Fruit fly (Drosophila melanogaster) whole organism, pupa: ENCODE measurements around the gene CG46465.
A peak's percentile ranks its signal among the peaks of the same experiment; 100 is the strongest.

Experiments used
- CG10348 ChIP-seq: fragments of 200-800 bp; sonication (Bioruptor generic); IDR thresholded peaks from 2 replicates; pipeline ENCODE4 v1.3.6; 2022; ENCODE audit warnings: missing biosample characterization, missing genetic modification characterization
- CG12605 ChIP-seq: fragments of 200-800 bp; sonication (Bioruptor generic); IDR thresholded peaks from 2 replicates; pipeline ENCODE4 v1.3.6; 2022; ENCODE audit warnings: missing biosample characterization, missing genetic modification characterization
- CG13204 ChIP-seq: fragments of 200-800 bp; sonication (Bioruptor generic); optimal IDR thresholded peaks from 2 replicates; lab custom pipeline; 2018; ENCODE audit warnings: missing biosample characterization, mild to moderate bottlenecking, missing genetic modification characterization, moderate library complexity
- CG14655 ChIP-seq: fragments of 200-800 bp; sonication (Bioruptor generic); optimal IDR thresholded peaks from 3 replicates; lab custom pipeline; 2017; ENCODE audit warnings: mild to moderate bottlenecking, missing biosample characterization, missing genetic modification reagents, missing genetic modification characterization
- CG15710 ChIP-seq: fragments of 200-800 bp; sonication (Bioruptor generic); optimal IDR thresholded peaks from 2 replicates; lab custom pipeline; 2018; ENCODE audit warnings: missing biosample characterization, mild to moderate bottlenecking, missing genetic modification characterization, moderate library complexity
- CG17806 ChIP-seq: fragments of 200-800 bp; sonication (Bioruptor generic); optimal IDR thresholded peaks from 2 replicates; lab custom pipeline; 2018; ENCODE audit warnings: missing biosample characterization, mild to moderate bottlenecking, missing genetic modification characterization, moderate library complexity
- CG32121 ChIP-seq: fragments of 200-800 bp; sonication (Bioruptor generic); IDR thresholded peaks from 2 replicates; pipeline ENCODE4 v1.3.6; 2022; ENCODE audit warnings: missing biosample characterization, missing genetic modification characterization
- CG34367 ChIP-seq: fragments of 200-800 bp; sonication (Bioruptor generic); optimal IDR thresholded peaks from 2 replicates; lab custom pipeline; 2018; ENCODE audit warnings: missing biosample characterization, mild to moderate bottlenecking, missing genetic modification characterization
- CG4496 ChIP-seq: fragments of 200-800 bp; sonication (Bioruptor generic); IDR thresholded peaks from 3 replicates; pipeline ENCODE4 v1.3.6; 2022; ENCODE audit warnings: missing biosample characterization, missing genetic modification characterization
- CG8159 ChIP-seq: fragments of 200-800 bp; sonication (Bioruptor generic); optimal IDR thresholded peaks from 3 replicates; lab custom pipeline; 2018; ENCODE audit warnings: missing biosample characterization, mild to moderate bottlenecking, missing genetic modification characterization, moderate library complexity
- CG8301 ChIP-seq: fragments of 200-800 bp; sonication (Bioruptor generic); optimal IDR thresholded peaks from 2 replicates; lab custom pipeline; 2018; ENCODE audit warnings: missing biosample characterization, mild to moderate bottlenecking, missing genetic modification characterization
- CG9948 ChIP-seq: fragments of 200-800 bp; sonication (Bioruptor generic); optimal IDR thresholded peaks from 2 replicates; lab custom pipeline; 2018; ENCODE audit warnings: missing biosample characterization, mild to moderate bottlenecking, missing genetic modification characterization, moderate library complexity
- D1 ChIP-seq: fragments of 200-800 bp; sonication (Bioruptor generic); optimal IDR thresholded peaks from 2 replicates; lab custom pipeline; 2018; ENCODE audit warnings: missing biosample characterization, mild to moderate bottlenecking, missing genetic modification characterization, moderate library complexity
- EcR ChIP-seq: fragments of 200-800 bp; sonication (Bioruptor generic); optimal IDR thresholded peaks from 3 replicates; lab custom pipeline; 2019; ENCODE audit warnings: missing biosample characterization, missing genetic modification characterization, mild to moderate bottlenecking, moderate library complexity, missing genetic modification reagents
- Ets98B ChIP-seq: fragments of 200-800 bp; sonication (Bioruptor generic); IDR thresholded peaks from 2 replicates; pipeline ENCODE4 v1.3.6; 2022; ENCODE audit warnings: missing biosample characterization, missing genetic modification characterization
- Pif1A ChIP-seq: fragments of 200-800 bp; sonication (Bioruptor generic); optimal IDR thresholded peaks from 3 replicates; lab custom pipeline; 2016; ENCODE audit warnings: missing biosample characterization, missing genetic modification characterization
- Pif1B ChIP-seq: fragments of 200-800 bp; sonication (Bioruptor generic); optimal IDR thresholded peaks from 3 replicates; lab custom pipeline; 2016; ENCODE audit warnings: missing biosample characterization, missing genetic modification characterization
- Snoo ChIP-seq: fragments of 200-800 bp; sonication (Bioruptor generic); optimal IDR thresholded peaks from 3 replicates; lab custom pipeline; 2017; ENCODE audit warnings: missing biosample characterization, mild to moderate bottlenecking, missing genetic modification characterization, inconsistent platforms
- fd96Ca ChIP-seq: fragments of 200-800 bp; sonication (Bioruptor generic); IDR thresholded peaks from 3 replicates; pipeline ENCODE4 v1.3.6; 2022; ENCODE audit warnings: missing biosample characterization, missing genetic modification characterization
- gl ChIP-seq: fragments of 200-800 bp; sonication (Bioruptor generic); optimal IDR thresholded peaks from 2 replicates; lab custom pipeline; 2018; ENCODE audit warnings: missing biosample characterization, mild to moderate bottlenecking, missing genetic modification characterization
- rn ChIP-seq: fragments of 200-800 bp; sonication (Bioruptor generic); IDR thresholded peaks from 2 replicates; pipeline ENCODE4 v1.3.6; 2022; ENCODE audit warnings: missing biosample characterization, missing genetic modification characterization

CG46465 gene

dm6 chr2L:19012776-19013328 is 20.6 kb downstream of the CG46465 start:
- peak; percentile 64 for TF ChIP-seq CG13204 (GFP tag; lab: Kevin White, UChicago)
- no peak for TF ChIP-seq CG8159

dm6 chr2L:19014032-19014880 is 22.0 kb downstream of the CG46465 start:
- TF ChIP-seq CG32121 (GFP tag; lab: Robert Waterston, UW) (no peak), Pif1B (GFP tag; lab: Kevin White, UChicago) (peak; percentile 4), CG15710 (tag; lab: Kevin White, UChicago) (peak; percentile 67), fd96Ca (no peak), CG14655 (GFP tag; lab: Kevin White, UChicago) (peak; percentile 58), CG8301 (peak; percentile 35), D1 (no peak), CG34367 (tag; lab: Kevin White, UChicago) (peak; percentile 39), CG4496 (peak; percentile 40; the same call in 1 of the 3 replicates), CG13204 (GFP tag; lab: Kevin White, UChicago) (no peak), Pif1A (peak; percentile 10), CG8159 (peak; percentile 76), rn (no peak), EcR (GFP tag; lab: Kevin White, UChicago) (no peak), CG9948 (tag; lab: Kevin White, UChicago) (peak; percentile 55), CG17806 (tag; lab: Kevin White, UChicago) (peak; percentile 57), Snoo (peak; percentile 24), gl (tag; lab: Kevin White, UChicago) (no peak)
- TF ChIP-seq, all 21 proteins: peak for 11

- TF ChIP-seq CG10348 (no peak), CG9948 (tag; lab: Kevin White, UChicago) (no peak), CG14655 (GFP tag; lab: Kevin White, UChicago) (no peak), D1 (no peak), CG4496 (no peak), CG15710 (tag; lab: Kevin White, UChicago) (no peak), Ets98B (GFP tag; lab: Robert Waterston, UW) (no peak), fd96Ca (no peak), CG8159 (no peak), CG34367 (tag; lab: Kevin White, UChicago) (no peak), CG13204 (GFP tag; lab: Kevin White, UChicago) (no peak), rn (no peak)
These were observed 22.6 kb downstream of the CG46465 start for dm6 chr2L:19014881-19015366.

dm6 chr2L:19015628-19016027 is 23.3 kb downstream of the CG46465 start:
- peak; percentile 50 for TF ChIP-seq CG13204 (GFP tag; lab: Kevin White, UChicago)
- no peak for TF ChIP-seq gl (tag; lab: Kevin White, UChicago)
- TF ChIP-seq Pif1A = no peak
- no peak for TF ChIP-seq CG9948 (tag; lab: Kevin White, UChicago)
- no peak for TF ChIP-seq Ets98B (GFP tag; lab: Robert Waterston, UW)
- TF ChIP-seq CG14655 (GFP tag; lab: Kevin White, UChicago) = no peak
- no peak for TF ChIP-seq CG10348
- TF ChIP-seq, all 21 proteins: peak for 1

dm6 chr2L:19017060-19017459 is 24.8 kb downstream of the CG46465 start:
- TF ChIP-seq CG8159 (no peak), Snoo (no peak), Pif1B (GFP tag; lab: Kevin White, UChicago) (no peak), fd96Ca (no peak), CG13204 (GFP tag; lab: Kevin White, UChicago) (no peak), EcR (GFP tag; lab: Kevin White, UChicago) (no peak), rn (no peak), CG15710 (tag; lab: Kevin White, UChicago) (no peak), CG12605 (GFP tag; lab: Robert Waterston, UW) (no peak), gl (tag; lab: Kevin White, UChicago) (no peak)

dm6 chr2L:19018266-19018665 is 26.0 kb downstream of the CG46465 start:
- TF ChIP-seq CG13204 (GFP tag; lab: Kevin White, UChicago) (peak; percentile 16), CG34367 (tag; lab: Kevin White, UChicago) (no peak)

dm6 chr2L:19019160-19019592 is 26.9 kb downstream of the CG46465 start:
- TF ChIP-seq D1 = no peak
- TF ChIP-seq Pif1A = peak; percentile 3
- no peak for TF ChIP-seq CG13204 (GFP tag; lab: Kevin White, UChicago)
- TF ChIP-seq EcR (GFP tag; lab: Kevin White, UChicago) = no peak
- TF ChIP-seq CG12605 (GFP tag; lab: Robert Waterston, UW) = no peak
- TF ChIP-seq CG10348 = no peak
- peak; percentile 38 for TF ChIP-seq CG15710 (tag; lab: Kevin White, UChicago)
- TF ChIP-seq Snoo = no peak
- peak; percentile 19 for TF ChIP-seq CG14655 (GFP tag; lab: Kevin White, UChicago)
- TF ChIP-seq CG8159 = peak; percentile 50
- no peak for TF ChIP-seq gl (tag; lab: Kevin White, UChicago)
- TF ChIP-seq CG34367 (tag; lab: Kevin White, UChicago) = no peak
- no peak for TF ChIP-seq CG32121 (GFP tag; lab: Robert Waterston, UW)
- TF ChIP-seq rn = no peak
- no peak for TF ChIP-seq fd96Ca
- TF ChIP-seq CG9948 (tag; lab: Kevin White, UChicago) = no peak
- TF ChIP-seq CG8301 = no peak
- TF ChIP-seq, all 21 proteins: peak for 4
